Worm (Caenorhabditis elegans) whole organism, mixed stage, embryonic: Measurements from ENCODE around the gene F35D11.4.

Experiments
- blmp-1 ChIP-seq: fragments of 150-350 bp; optimal IDR thresholded peaks from 2 replicates; lab custom pipeline; 2014; ENCODE audit warnings: missing biosample characterization, missing genetic modification characterization
- ces-1 ChIP-seq: fragments of 150-350 bp; optimal IDR thresholded peaks from 2 replicates; lab custom pipeline; 2014; ENCODE audit warnings: missing biosample characterization, missing genetic modification reagents, missing genetic modification characterization
- drap-1 ChIP-seq: fragments of 200-800 bp; sonication (Bioruptor generic); optimal IDR thresholded peaks from 3 replicates; lab custom pipeline; 2018; ENCODE audit warnings: mild to moderate bottlenecking, missing genetic modification characterization, missing compliant biosample characterization
- elt-1 ChIP-seq: sonication (generic microtip); optimal IDR thresholded peaks from 2 replicates; lab custom pipeline; 2017; ENCODE audit warnings: missing genetic modification characterization, mild to moderate bottlenecking, missing compliant biosample characterization, antibody characterized with exemption, moderate library complexity, borderline replicate concordance; ENCODE audit not compliant: insufficient read depth
- lin-13 ChIP-seq: fragments of 150-350 bp; optimal IDR thresholded peaks from 2 replicates; lab custom pipeline; 2014; ENCODE audit warnings: missing biosample characterization, missing genetic modification characterization
- lin-32 ChIP-seq: fragments of 200-800 bp; sonication (Bioruptor generic); optimal IDR thresholded peaks from 2 replicates; lab custom pipeline; 2018; ENCODE audit warnings: mild to moderate bottlenecking, missing genetic modification characterization, missing compliant biosample characterization
- lsy-2 ChIP-seq: fragments of 150-350 bp; optimal IDR thresholded peaks from 2 replicates; lab custom pipeline; 2014; ENCODE audit warnings: missing biosample characterization, missing genetic modification characterization
- mls-2 ChIP-seq: sonication (generic microtip); optimal IDR thresholded peaks from 2 replicates; lab custom pipeline; 2016; ENCODE audit warnings: mild to moderate bottlenecking, missing genetic modification characterization, moderate library complexity, missing compliant biosample characterization
- nhr-12 ChIP-seq: fragments of 150-350 bp; optimal IDR thresholded peaks from 2 replicates; lab custom pipeline; 2014; ENCODE audit warnings: missing biosample characterization, missing genetic modification characterization
- nhr-237 ChIP-seq: fragments of 150-350 bp; optimal IDR thresholded peaks from 2 replicates; lab custom pipeline; 2014; ENCODE audit warnings: missing biosample characterization, missing genetic modification characterization
- pha-4 ChIP-seq: fragments of 150-350 bp; optimal IDR thresholded peaks from 2 replicates; lab custom pipeline; 2018; ENCODE audit warnings: missing biosample characterization, missing genetic modification reagents, missing genetic modification characterization
- snpc-4 ChIP-seq: fragments of 150-350 bp; optimal IDR thresholded peaks from 2 replicates; lab custom pipeline; 2014; ENCODE audit warnings: missing biosample characterization, missing genetic modification characterization
- tbx-8 ChIP-seq: fragments of 200-800 bp; sonication (Bioruptor generic); optimal IDR thresholded peaks from 2 replicates; lab custom pipeline; 2018; ENCODE audit warnings: mild to moderate bottlenecking, missing genetic modification characterization, moderate library complexity, missing compliant biosample characterization

DNA sequence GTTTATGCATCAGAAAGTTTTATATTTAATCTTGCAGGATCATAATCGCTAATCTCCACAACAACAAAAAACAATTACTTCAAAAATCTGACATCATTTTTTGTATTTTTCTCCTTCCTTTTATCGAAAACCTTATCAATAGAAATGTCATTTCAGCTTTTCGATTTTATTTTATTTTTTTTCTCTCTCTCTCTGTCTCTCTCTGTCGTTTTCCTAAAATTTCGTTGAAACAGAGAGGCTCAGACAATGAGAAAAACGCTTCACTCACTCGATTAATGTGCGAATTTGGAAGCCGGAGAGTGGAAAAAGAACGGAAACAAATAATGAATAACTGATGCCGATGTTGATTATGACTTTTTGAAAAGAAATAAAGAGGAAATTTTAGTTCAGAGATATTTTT lies 922 bp downstream of the F35D11.4 start:
- TF ChIP-seq snpc-4: no peak
- TF ChIP-seq nhr-237 (tag; lab: Kevin White, UChicago): no peak
- no peak for TF ChIP-seq blmp-1 (tag; lab: Kevin White, UChicago)
- TF ChIP-seq lin-32 (GFP tag; lab: Kevin White, UChicago): no peak
- TF ChIP-seq mls-2 (tag; lab: Kevin White, UChicago): no peak
- TF ChIP-seq elt-1 (tag; lab: Kevin White, UChicago): no peak
- TF ChIP-seq lin-13: no peak
- TF ChIP-seq lsy-2 (tag; lab: Kevin White, UChicago): no peak
- TF ChIP-seq tbx-8: no peak
- no peak for TF ChIP-seq ces-1 (GFP tag; lab: Kevin White, UChicago)
- no peak for TF ChIP-seq drap-1 (GFP tag; lab: Kevin White, UChicago)
- TF ChIP-seq pha-4 (tag; lab: Kevin White, UChicago): no peak
- no peak for TF ChIP-seq nhr-12 (tag; lab: Kevin White, UChicago)
